Worm (Caenorhabditis elegans) whole organism, L3 larva: ENCODE data around the gene set-3.

ENCODE experiments used
- ZK546.5 ChIP-seq: sonication (generic microtip); optimal IDR thresholded peaks from 2 replicates; lab custom pipeline; 2017; ENCODE audit warnings: missing biosample characterization, missing genetic modification characterization
- aly-2 ChIP-seq: fragments of 150-350 bp; optimal IDR thresholded peaks from 2 replicates; lab custom pipeline; 2014; ENCODE audit warnings: missing biosample characterization, missing genetic modification characterization
- ceh-82 ChIP-seq: fragments of 150-350 bp; optimal IDR thresholded peaks from 2 replicates; lab custom pipeline; 2014; ENCODE audit warnings: missing biosample characterization, missing genetic modification characterization
- daf-12 ChIP-seq: fragments of 150-350 bp; optimal IDR thresholded peaks from 2 replicates; lab custom pipeline; 2014; ENCODE audit warnings: missing biosample characterization, missing genetic modification reagents, missing genetic modification characterization
- egl-5 ChIP-seq: fragments of 150-350 bp; optimal IDR thresholded peaks from 2 replicates; lab custom pipeline; 2017; ENCODE audit warnings: missing biosample characterization, missing genetic modification reagents, missing genetic modification characterization, inconsistent platforms
- elt-1 ChIP-seq: fragments of 150-350 bp; optimal IDR thresholded peaks from 2 replicates; lab custom pipeline; 2014; ENCODE audit warnings: missing biosample characterization, missing genetic modification characterization
- elt-2 ChIP-seq: sonication (generic microtip); optimal IDR thresholded peaks from 2 replicates; lab custom pipeline; 2016; ENCODE audit warnings: missing genetic modification reagents, mild to moderate bottlenecking, missing genetic modification characterization, missing compliant biosample characterization
- elt-3 ChIP-seq, 3 experiments: fragments of 150-350 bp in 1 of 3; sonication (generic microtip) in 2 of 3; optimal IDR thresholded peaks; 2 replicates in 2 of 3; 4 replicates in 1 of 3; lab custom pipeline; 2014 to 2017; ENCODE audit warnings: missing biosample characterization in 3 of 3, missing genetic modification characterization in 3 of 3
- eor-1 ChIP-seq, 2 experiments: fragments of 150-350 bp; optimal IDR thresholded peaks; 2 replicates each; lab custom pipeline; 2014 to 2018; ENCODE audit warnings: missing biosample characterization in 2 of 2, missing genetic modification characterization in 2 of 2
- fkh-2 ChIP-seq: fragments of 150-350 bp; optimal IDR thresholded peaks from 2 replicates; lab custom pipeline; 2014; ENCODE audit warnings: missing biosample characterization, missing genetic modification reagents, missing genetic modification characterization
- fos-1 ChIP-seq: fragments of 150-350 bp; optimal IDR thresholded peaks from 2 replicates; lab custom pipeline; 2014; ENCODE audit warnings: missing biosample characterization, missing genetic modification characterization
- hmg-11 ChIP-seq: sonication (generic microtip); optimal IDR thresholded peaks from 2 replicates; lab custom pipeline; 2016; ENCODE audit warnings: missing genetic modification characterization, missing compliant biosample characterization
- jun-1 ChIP-seq: fragments of 150-350 bp; optimal IDR thresholded peaks from 2 replicates; lab custom pipeline; 2014; ENCODE audit warnings: missing biosample characterization, missing genetic modification reagents, missing genetic modification characterization
- lin-15B ChIP-seq: fragments of 150-350 bp; optimal IDR thresholded peaks from 2 replicates; lab custom pipeline; 2014; ENCODE audit warnings: missing biosample characterization, missing genetic modification characterization
- lin-39 ChIP-seq: fragments of 150-350 bp; optimal IDR thresholded peaks from 2 replicates; lab custom pipeline; 2018; ENCODE audit warnings: missing biosample characterization, missing genetic modification reagents, missing genetic modification characterization
- mml-1 ChIP-seq: fragments of 150-350 bp; sonication (generic microtip); optimal IDR thresholded peaks from 3 replicates; lab custom pipeline; 2014; ENCODE audit warnings: missing biosample characterization, missing genetic modification characterization
- nfya-1 ChIP-seq: sonication (generic microtip); optimal IDR thresholded peaks from 2 replicates; lab custom pipeline; 2017; ENCODE audit warnings: missing genetic modification characterization, mild to moderate bottlenecking, missing compliant biosample characterization, antibody characterized with exemption, moderate library complexity; ENCODE audit not compliant: insufficient read depth
- nhr-12 ChIP-seq: fragments of 150-350 bp; optimal IDR thresholded peaks from 2 replicates; lab custom pipeline; 2014; ENCODE audit warnings: missing biosample characterization, missing genetic modification characterization
- nhr-23 ChIP-seq: fragments of 150-350 bp; optimal IDR thresholded peaks from 2 replicates; lab custom pipeline; 2014; ENCODE audit warnings: missing biosample characterization, missing genetic modification reagents, missing genetic modification characterization
- nhr-237 ChIP-seq: fragments of 150-350 bp; optimal IDR thresholded peaks from 2 replicates; lab custom pipeline; 2014; ENCODE audit warnings: missing biosample characterization, missing genetic modification characterization
- nhr-25 ChIP-seq: sonication (generic microtip); optimal IDR thresholded peaks from 2 replicates; lab custom pipeline; 2017; ENCODE audit warnings: missing biosample characterization, missing genetic modification characterization
- nhr-28 ChIP-seq: fragments of 150-350 bp; optimal IDR thresholded peaks from 2 replicates; lab custom pipeline; 2014; ENCODE audit warnings: missing biosample characterization, missing genetic modification characterization
- nhr-43 ChIP-seq: sonication (generic microtip); optimal IDR thresholded peaks from 2 replicates; lab custom pipeline; 2016; ENCODE audit warnings: mild to moderate bottlenecking, missing genetic modification characterization, missing compliant biosample characterization; ENCODE audit not compliant: poor library complexity, severe bottlenecking
- nhr-67 ChIP-seq: fragments of 150-350 bp; optimal IDR thresholded peaks from 2 replicates; lab custom pipeline; 2014; ENCODE audit warnings: missing biosample characterization, missing genetic modification characterization
- nhr-76 ChIP-seq: fragments of 150-350 bp; sonication (generic microtip); optimal IDR thresholded peaks from 5 replicates; lab custom pipeline; 2014; ENCODE audit warnings: missing biosample characterization, missing genetic modification characterization
- nhr-77 ChIP-seq: fragments of 150-350 bp; optimal IDR thresholded peaks from 2 replicates; lab custom pipeline; 2014; ENCODE audit warnings: missing biosample characterization, missing genetic modification characterization
- pha-4 ChIP-seq: fragments of 150-350 bp; optimal IDR thresholded peaks from 2 replicates; lab custom pipeline; 2014; ENCODE audit warnings: missing biosample characterization, missing genetic modification reagents, missing genetic modification characterization
- pqm-1 ChIP-seq: fragments of 150-350 bp; optimal IDR thresholded peaks from 2 replicates; lab custom pipeline; 2017; ENCODE audit warnings: missing biosample characterization, missing genetic modification characterization, inconsistent platforms
- sea-2 ChIP-seq: fragments of 150-350 bp; sonication (generic microtip); optimal IDR thresholded peaks from 4 replicates; lab custom pipeline; 2014; ENCODE audit warnings: missing biosample characterization, missing genetic modification reagents, missing genetic modification characterization
- skn-1 ChIP-seq: fragments of 150-350 bp; optimal IDR thresholded peaks from 2 replicates; lab custom pipeline; 2014; ENCODE audit warnings: missing biosample characterization, missing genetic modification characterization
- snpc-4 ChIP-seq: fragments of 150-350 bp; optimal IDR thresholded peaks from 2 replicates; lab custom pipeline; 2014; ENCODE audit warnings: missing biosample characterization, missing genetic modification characterization
- ztf-11 ChIP-seq: fragments of 150-350 bp; optimal IDR thresholded peaks from 2 replicates; lab custom pipeline; 2014; ENCODE audit warnings: missing biosample characterization, missing genetic modification characterization
- ztf-4 ChIP-seq: fragments of 150-350 bp; optimal IDR thresholded peaks from 2 replicates; lab custom pipeline; 2014; ENCODE audit warnings: missing biosample characterization, missing genetic modification characterization

set-3 gene

ce11 chrIII:9662266-9662959 lies 32.0 kb downstream of the set-3 start:
- TF ChIP-seq eor-1 (tag; optimal IDR thresholded peaks at IDR 0.05; lab: Kevin White, UChicago) (no peak), mml-1 (no peak), nhr-25 (tag; lab: Kevin White, UChicago) (no peak), nfya-1 (peak; percentile 47), lin-39 (peak; percentile 58), lin-15B (tag; lab: Kevin White, UChicago) (peak; percentile 5), ztf-11 (tag; lab: Kevin White, UChicago) (no peak), daf-12 (tag; lab: Kevin White, UChicago) (no peak), pqm-1 (tag; lab: Kevin White, UChicago) (no peak), nhr-77 (tag; lab: Kevin White, UChicago) (no peak), ztf-4 (tag; lab: Kevin White, UChicago) (no peak), elt-3 (tag; optimal IDR thresholded peaks at IDR 0.05; lab: Kevin White, UChicago) (no peak), fkh-2 (tag; lab: Kevin White, UChicago) (no peak), ZK546.5 (tag; lab: Kevin White, UChicago) (no peak), nhr-23 (no peak)

ce11 chrIII:9661119-9661518 lies 33.3 kb downstream of the set-3 start:
- peak; percentile 69 for TF ChIP-seq nhr-23
- TF ChIP-seq hmg-11 (tag; lab: Kevin White, UChicago) = peak; percentile 34
- TF ChIP-seq nhr-12 (tag; lab: Kevin White, UChicago) = no peak
- TF ChIP-seq fos-1 (tag; lab: Kevin White, UChicago) = no peak
- peak; percentile 61 for TF ChIP-seq nhr-43 (tag; lab: Kevin White, UChicago)
- TF ChIP-seq nhr-25 (tag; lab: Kevin White, UChicago) = peak; percentile 53
- no peak for TF ChIP-seq elt-3 (tag; optimal IDR thresholded peaks at IDR 0.05; lab: Kevin White, UChicago)
- TF ChIP-seq, all 47 proteins: peak for 4

DNA sequence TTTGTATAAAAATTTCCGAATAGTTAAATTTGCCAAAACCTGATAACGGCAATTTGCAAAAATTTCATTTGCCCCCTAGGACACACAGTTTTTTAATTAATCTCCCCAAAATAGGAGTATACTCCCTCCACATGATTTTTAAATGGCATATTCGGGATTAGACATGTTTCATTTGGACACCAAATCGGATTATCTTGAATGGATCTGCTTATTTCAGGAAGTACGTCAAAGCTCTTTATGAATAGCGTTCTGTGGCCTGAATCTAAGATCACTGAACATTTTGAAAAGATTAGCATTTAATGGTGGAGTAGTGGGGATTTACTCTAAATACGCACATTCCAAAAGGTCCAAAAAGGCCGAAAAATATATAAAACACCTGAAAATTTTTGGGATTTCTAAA lies 35.8 kb downstream of the set-3 start:
- TF ChIP-seq snpc-4 (tag; lab: Kevin White, UChicago) (no peak), nhr-237 (no peak), ZK546.5 (tag; lab: Kevin White, UChicago) (no peak), jun-1 (tag; lab: Kevin White, UChicago) (no peak), elt-3 (tag; optimal IDR thresholded peaks at IDR 0.05; lab: Kevin White, UChicago) (no peak), nhr-12 (tag; lab: Kevin White, UChicago) (no peak), lin-39 (no peak)

- TF ChIP-seq nhr-28 (tag; lab: Kevin White, UChicago) (no peak), pha-4 (no peak), mml-1 (no peak), nhr-77 (tag; lab: Kevin White, UChicago) (no peak), sea-2 (no peak), nhr-76 (tag; lab: Kevin White, UChicago) (no peak), lin-39 (no peak)
Observed at ce11 chrIII:9655802-9656201, 38.6 kb downstream of the set-3 start, which contains the start of gene C15H7.4. Gene C15H7.4, minus strand, starts transcription at chrIII:9655902.

DNA sequence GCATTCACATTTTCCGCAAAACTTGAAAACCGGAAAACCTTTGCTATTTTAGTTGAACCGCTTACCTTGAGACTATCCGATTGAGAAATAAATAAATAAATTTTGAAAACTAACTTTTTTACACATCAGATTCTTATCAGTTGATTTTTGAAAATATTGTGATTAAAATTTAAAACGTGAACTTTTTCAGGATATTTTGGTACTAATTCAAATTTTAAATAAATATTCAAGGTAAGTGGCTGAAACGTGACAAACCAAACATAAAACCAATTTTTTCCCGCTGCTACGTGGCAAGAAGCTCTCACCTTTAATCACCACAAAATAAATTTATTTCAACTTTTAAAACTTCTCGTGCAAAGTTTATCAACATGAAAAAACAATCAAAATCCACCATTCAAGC lies 42.5 kb downstream of the set-3 start, which contains the start of gene C15H7.3:
TSS of gene C15H7.3 (minus strand) at position 101 of the 400 bp plus-strand sequence.
- TF ChIP-seq ceh-82 (tag; lab: Kevin White, UChicago) = no peak
- TF ChIP-seq skn-1 (tag; lab: Kevin White, UChicago) = no peak
- TF ChIP-seq elt-2 (tag; lab: Kevin White, UChicago) = no peak
- TF ChIP-seq ZK546.5 (tag; lab: Kevin White, UChicago) = no peak
- no peak for TF ChIP-seq aly-2 (tag; lab: Kevin White, UChicago)
- TF ChIP-seq nhr-237 = no peak
- no peak for TF ChIP-seq nhr-23
- no peak for TF ChIP-seq nhr-67 (tag; lab: Kevin White, UChicago)
- no peak for TF ChIP-seq elt-1
- no peak for TF ChIP-seq pqm-1 (tag; lab: Kevin White, UChicago)
- no peak for TF ChIP-seq ztf-4 (tag; lab: Kevin White, UChicago)
- TF ChIP-seq egl-5 (tag; lab: Kevin White, UChicago) = no peak
- no peak for TF ChIP-seq fkh-2 (tag; lab: Kevin White, UChicago)
- no peak for TF ChIP-seq nhr-77 (tag; lab: Kevin White, UChicago)
